Worm (Caenorhabditis elegans) whole organism, late embryonic: ENCODE measurements around the gene nhr-111.

ENCODE experiments used
- K09A11.1 ChIP-seq: sonication (generic microtip); optimal IDR thresholded peaks from 2 replicates; lab custom pipeline; 2017; ENCODE audit warnings: antibody characterized with exemption, mild to moderate bottlenecking, missing genetic modification characterization, missing compliant biosample characterization; ENCODE audit not compliant: insufficient read depth
- Y22D7AL.16 ChIP-seq: sonication (generic microtip); optimal IDR thresholded peaks from 2 replicates; lab custom pipeline; 2016; ENCODE audit warnings: missing genetic modification characterization, missing compliant biosample characterization
- ahr-1 ChIP-seq: sonication (generic microtip); optimal IDR thresholded peaks from 2 replicates; lab custom pipeline; 2016; ENCODE audit warnings: missing genetic modification characterization, missing compliant biosample characterization
- ama-1 ChIP-seq: fragments of 150-350 bp; optimal IDR thresholded peaks from 2 replicates; lab custom pipeline; 2014
- ceh-14 ChIP-seq: sonication (generic microtip); optimal IDR thresholded peaks from 2 replicates; lab custom pipeline; 2016; ENCODE audit warnings: missing genotype, missing genetic modification characterization, missing compliant biosample characterization
- ceh-18 ChIP-seq: sonication (generic microtip); optimal IDR thresholded peaks from 2 replicates; lab custom pipeline; 2016; ENCODE audit warnings: missing genetic modification characterization, missing compliant biosample characterization
- ceh-19 ChIP-seq: fragments of 200-800 bp; sonication (Bioruptor generic); optimal IDR thresholded peaks from 2 replicates; lab custom pipeline; 2018; ENCODE audit warnings: mild to moderate bottlenecking, missing genetic modification characterization, missing compliant biosample characterization
- ceh-2 ChIP-seq: sonication (generic microtip); optimal IDR thresholded peaks from 2 replicates; lab custom pipeline; 2016; ENCODE audit warnings: missing genotype, missing genetic modification characterization, missing compliant biosample characterization
- ceh-30 ChIP-seq: fragments of 150-350 bp; optimal IDR thresholded peaks from 2 replicates; lab custom pipeline; 2014; ENCODE audit warnings: missing biosample characterization, missing genetic modification characterization
- ceh-31 ChIP-seq: sonication (generic microtip); optimal IDR thresholded peaks from 2 replicates; lab custom pipeline; 2016; ENCODE audit warnings: missing genetic modification characterization, missing compliant biosample characterization
- ceh-6 ChIP-seq: fragments of 200-800 bp; sonication (Bioruptor generic); optimal IDR thresholded peaks from 2 replicates; lab custom pipeline; 2018; ENCODE audit warnings: mild to moderate bottlenecking, missing genetic modification characterization, missing compliant biosample characterization
- dmd-4 ChIP-seq: sonication (generic microtip); optimal IDR thresholded peaks from 2 replicates; lab custom pipeline; 2016; ENCODE audit warnings: borderline replicate concordance, missing genetic modification characterization, missing compliant biosample characterization
- elt-2 ChIP-seq: sonication (generic microtip); optimal IDR thresholded peaks from 2 replicates; lab custom pipeline; 2016; ENCODE audit warnings: missing genetic modification reagents, missing genetic modification characterization, missing compliant biosample characterization
- elt-4 ChIP-seq: sonication (generic microtip); optimal IDR thresholded peaks from 2 replicates; lab custom pipeline; 2016; ENCODE audit warnings: missing genetic modification characterization, missing compliant biosample characterization
- fax-1 ChIP-seq: sonication (generic microtip); optimal IDR thresholded peaks from 2 replicates; lab custom pipeline; 2016; ENCODE audit warnings: missing genotype, missing genetic modification characterization, missing compliant biosample characterization
- fkh-6 ChIP-seq: sonication (generic microtip); optimal IDR thresholded peaks from 2 replicates; lab custom pipeline; 2016; ENCODE audit warnings: missing genetic modification characterization, missing compliant biosample characterization
- hlh-30 ChIP-seq: sonication (generic microtip); optimal IDR thresholded peaks from 2 replicates; lab custom pipeline; 2017; ENCODE audit warnings: antibody characterized with exemption, missing genetic modification characterization, missing compliant biosample characterization; ENCODE audit not compliant: insufficient read depth
- hlh-8 ChIP-seq: sonication (generic microtip); optimal IDR thresholded peaks from 2 replicates; lab custom pipeline; 2016; ENCODE audit warnings: missing genotype, missing genetic modification characterization, missing compliant biosample characterization
- lim-6 ChIP-seq: sonication (generic microtip); optimal IDR thresholded peaks from 2 replicates; lab custom pipeline; 2016; ENCODE audit warnings: missing genetic modification characterization, missing compliant biosample characterization
- mec-3 ChIP-seq: sonication (generic microtip); optimal IDR thresholded peaks from 2 replicates; lab custom pipeline; 2016; ENCODE audit warnings: borderline replicate concordance, missing genetic modification characterization, missing compliant biosample characterization
- nfya-1 ChIP-seq: sonication (generic microtip); optimal IDR thresholded peaks from 2 replicates; lab custom pipeline; 2017; ENCODE audit warnings: missing genetic modification characterization, mild to moderate bottlenecking, missing compliant biosample characterization, antibody characterized with exemption, moderate library complexity
- odd-2 ChIP-seq: sonication (generic microtip); optimal IDR thresholded peaks from 2 replicates; lab custom pipeline; 2017; ENCODE audit warnings: antibody characterized with exemption, mild to moderate bottlenecking, missing genetic modification characterization, missing compliant biosample characterization
- rnt-1 ChIP-seq: sonication (generic microtip); optimal IDR thresholded peaks from 2 replicates; lab custom pipeline; 2016; ENCODE audit warnings: missing genetic modification characterization, missing compliant biosample characterization
- sox-2 ChIP-seq: fragments of 200-800 bp; sonication (Bioruptor generic); IDR thresholded peaks from 2 replicates; pipeline ENCODE4 v1.3.6; 2022; ENCODE audit warnings: missing genetic modification reagents, missing genetic modification characterization, missing compliant biosample characterization
- sox-4 ChIP-seq: sonication (generic microtip); optimal IDR thresholded peaks from 2 replicates; lab custom pipeline; 2017; ENCODE audit warnings: mild to moderate bottlenecking, missing genetic modification characterization, inconsistent platforms, missing compliant biosample characterization
- ttx-3 ChIP-seq: sonication (generic microtip); optimal IDR thresholded peaks from 2 replicates; lab custom pipeline; 2016; ENCODE audit warnings: missing genetic modification reagents, missing genetic modification characterization, missing compliant biosample characterization
- unc-55 ChIP-seq: sonication (generic microtip); optimal IDR thresholded peaks from 2 replicates; lab custom pipeline; 2017; ENCODE audit warnings: missing biosample characterization, missing genetic modification reagents, missing genetic modification characterization
- ztf-16 ChIP-seq: sonication (generic microtip); optimal IDR thresholded peaks from 2 replicates; lab custom pipeline; 2017; ENCODE audit warnings: missing genetic modification characterization, missing compliant biosample characterization

Gene nhr-111

ce11 chrV:16090685-16091084 is 34.0 kb downstream of the nhr-111 start, which contains the start of gene F22B8.3:
Gene F22B8.3, plus strand, starts transcription at chrV:16090985.
- no peak for TF ChIP-seq dmd-4 (tag; lab: Kevin White, UChicago)
- no peak for TF ChIP-seq ceh-2
- no peak for TF ChIP-seq ahr-1 (tag; lab: Kevin White, UChicago)
- TF ChIP-seq ttx-3 (tag; lab: Kevin White, UChicago) = no peak
- TF ChIP-seq rnt-1 = no peak
- TF ChIP-seq K09A11.1 = no peak
- no peak for TF ChIP-seq ztf-16 (tag; lab: Kevin White, UChicago)
- no peak for TF ChIP-seq unc-55 (GFP tag; lab: Kevin White, UChicago)
- TF ChIP-seq fkh-6 (tag; lab: Kevin White, UChicago) = no peak
- TF ChIP-seq ceh-6 (GFP tag; lab: Kevin White, UChicago) = no peak
- TF ChIP-seq ceh-14 = no peak
- TF ChIP-seq mec-3 (tag; lab: Kevin White, UChicago) = no peak
- no peak for TF ChIP-seq nfya-1 (tag; lab: Kevin White, UChicago)
- TF ChIP-seq lim-6 (tag; lab: Kevin White, UChicago) = no peak
- TF ChIP-seq, all 69 proteins: peak for 0

- no peak for TF ChIP-seq sox-4 (tag; lab: Kevin White, UChicago)
- no peak for TF ChIP-seq odd-2 (tag; lab: Kevin White, UChicago)
These were observed 44.0 kb downstream of the nhr-111 start for ce11 chrV:16080678-16081077.

- TF ChIP-seq elt-4 (tag; lab: Kevin White, UChicago) (no peak), elt-2 (peak; percentile 41)
These were observed 44.6 kb downstream of the nhr-111 start for ce11 chrV:16080039-16080438.

- TF ChIP-seq hlh-30 (tag; lab: Kevin White, UChicago) (no peak), ceh-30 (tag; lab: Kevin White, UChicago) (no peak), fax-1 (tag; lab: Kevin White, UChicago) (no peak), ceh-19 (GFP tag; lab: Kevin White, UChicago) (no peak), Y22D7AL.16 (tag; lab: Kevin White, UChicago) (no peak), ama-1 (no peak), ceh-31 (tag; lab: Kevin White, UChicago) (no peak)
These were observed 49.4 kb downstream of the nhr-111 start, which contains the start of the genes F14H3.12 and srj-29 for ce11 chrV:16075250-16075709. Gene F14H3.12, minus strand, starts transcription at chrV:16075323. Gene srj-29, plus strand, starts transcription at chrV:16075659.

- TF ChIP-seq ttx-3 (tag; lab: Kevin White, UChicago) = no peak
- no peak for TF ChIP-seq sox-2 (GFP tag; lab: Robert Waterston, UW)
- TF ChIP-seq hlh-8 = no peak
- no peak for TF ChIP-seq ceh-18
These were observed 50.8 kb downstream of the nhr-111 start, which contains the start of gene srj-10 for ce11 chrV:16073856-16074255. Gene srj-10, minus strand, starts transcription at chrV:16073956.
